2 fruit fly cellular contexts compared by ENCODE assay signal in genomic region chr3L:7519219-7519618, dm6.
A peak's percentile ranks its signal among the peaks of the same experiment; 100 is the strongest.
TF ChIP-seq lines count a peak whose summit lies in the region.

No protein-coding gene starts in this region.

- no peak for TF ChIP-seq CTCF in whole organism, embryonic (GFP tag; optimal IDR thresholded peaks at IDR 0.05; lab: Kevin White, UChicago)

TF ChIP-seq in whole organism, embryonic, 481 proteins besides CTCF, POLR2A, EP300 and RAD21:
- TF ChIP-seq lbe (GFP tag; optimal IDR thresholded peaks at IDR 0.05; lab: Kevin White, UChicago) (no peak), CG2199 (GFP tag; IDR thresholded peaks at IDR 0.05; lab: Robert Waterston, UW) (peak; percentile 30; the same call in 1 of the 3 replicates), CG3995 (GFP tag; optimal IDR thresholded peaks at IDR 0.05; lab: Kevin White, UChicago) (peak; percentile 58), Spps (tag; optimal IDR thresholded peaks at IDR 0.05; lab: Kevin White, UChicago) (no peak), CG10565 (GFP tag; optimal IDR thresholded peaks at IDR 0.05; lab: Kevin White, UChicago) (no peak), slbo (GFP tag; IDR thresholded peaks at IDR 0.05; lab: Robert Waterston, UW) (0 out of 2 replicates have a peak, but pooled peaks have one; percentile 11), az2 (GFP tag; optimal IDR thresholded peaks at IDR 0.05; lab: Kevin White, UChicago) (no peak), Hey (tag; optimal IDR thresholded peaks at IDR 0.05; lab: Kevin White, UChicago) (no peak), toy (GFP tag; IDR thresholded peaks at IDR 0.05; lab: Robert Waterston, UW) (no peak), Hsf (GFP tag; optimal IDR thresholded peaks at IDR 0.05; lab: Kevin White, UChicago) (no peak), CG3163 (GFP tag; optimal IDR thresholded peaks at IDR 0.05; lab: Kevin White, UChicago) (no peak), twi (tag; optimal IDR thresholded peaks at IDR 0.05; lab: Kevin White, UChicago) (peak; percentile 93), CG31224 (GFP tag; IDR thresholded peaks at IDR 0.05; lab: Robert Waterston, UW) (no peak), CG15479 (GFP tag; optimal IDR thresholded peaks at IDR 0.05; lab: Kevin White, UChicago) (no peak), Dbx (GFP tag; IDR thresholded peaks at IDR 0.05; lab: Robert Waterston, UW) (no peak), CG3838 (GFP tag; optimal IDR thresholded peaks at IDR 0.05; lab: Kevin White, UChicago) (no peak), tap (tag; optimal IDR thresholded peaks at IDR 0.05; lab: Kevin White, UChicago) (no peak), CG14710 (tag; optimal IDR thresholded peaks at IDR 0.05; lab: Kevin White, UChicago) (no peak), jing (GFP tag; optimal IDR thresholded peaks at IDR 0.05; lab: Kevin White, UChicago) (no peak), CG4360 (GFP tag; IDR thresholded peaks at IDR 0.05; lab: Robert Waterston, UW) (no peak), CG8944 (GFP tag; optimal IDR thresholded peaks at IDR 0.05; lab: Kevin White, UChicago) (no peak)
TF ChIP-seq in whole organism, embryonic: peak in this region for 4.

TF ChIP-seq in whole organism, wandering third instar larva, 38 proteins besides CTCF, POLR2A, EP300 and RAD21:
- TF ChIP-seq Hnf4 (GFP tag; optimal IDR thresholded peaks at IDR 0.05; lab: Kevin White, UChicago) (no peak), Rel (GFP tag; optimal IDR thresholded peaks at IDR 0.05; lab: Kevin White, UChicago) (no peak), Rel (tag; optimal IDR thresholded peaks at IDR 0.05; lab: Kevin White, UChicago) (peak; percentile 33)
